Worm (Caenorhabditis elegans): ENCODE measurements around the gene F28F8.7.

DNA sequence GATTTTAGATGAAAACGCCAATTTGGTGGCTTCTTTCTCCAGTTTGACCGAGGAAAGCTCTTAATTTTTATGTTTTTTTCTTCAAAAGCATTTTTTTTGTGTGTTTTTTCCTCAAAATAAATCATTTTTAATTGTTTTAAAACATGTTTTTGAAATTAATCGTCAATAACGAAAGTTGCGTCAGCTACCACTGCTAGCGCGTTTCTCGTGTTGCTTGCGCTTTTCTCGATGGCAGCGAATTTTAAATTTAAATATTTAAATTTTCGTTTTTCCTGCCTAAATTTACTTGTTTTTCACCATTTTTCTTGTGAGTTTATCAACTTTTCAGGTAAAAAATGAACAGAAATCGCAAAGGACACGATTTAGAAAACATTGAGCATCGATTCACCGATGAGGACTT lies 52.5 kb downstream of the F28F8.7 start, which contains the start of gene prde-1:
- TF ChIP-seq flt-1 (GFP tag; IDR thresholded peaks at IDR 0.05) (no peak), klf-2 (GFP tag; conservative IDR thresholded peaks at IDR 0.05) (no peak)

All from whole organism, midembryonic.